Worm (Caenorhabditis elegans) whole organism, L4 larva: ENCODE measurements around the gene C07A12.18.
A peak's percentile ranks its signal among the peaks of the same experiment; 100 is the strongest.

Experiments used
- T20F7.1 ChIP-seq: fragments of 200-800 bp; sonication (Bioruptor generic); optimal IDR thresholded peaks from 2 replicates; lab custom pipeline; 2018; ENCODE audit warnings: mild to moderate bottlenecking, missing genetic modification characterization, missing compliant biosample characterization
- aha-1 ChIP-seq: fragments of 150-350 bp; peaks from one replicate; lab custom pipeline; 2014; ENCODE audit warnings: missing biosample characterization, missing genetic modification characterization
- aly-2 ChIP-seq: sonication (generic microtip); optimal IDR thresholded peaks from 2 replicates; lab custom pipeline; 2018; ENCODE audit warnings: missing biosample characterization, missing genetic modification characterization
- arid-1 ChIP-seq: fragments of 200-800 bp; sonication (Bioruptor generic); conservative IDR thresholded peaks from 2 replicates; pipeline ENCODE4 v1.3.6; 2022; ENCODE audit warnings: missing genetic modification reagents, missing genetic modification characterization, missing compliant biosample characterization
- ceh-20 ChIP-seq: fragments of 200-800 bp; sonication (Bioruptor generic); IDR thresholded peaks from 2 replicates; pipeline ENCODE4 v1.3.6; 2022; ENCODE audit warnings: missing genetic modification reagents, missing genetic modification characterization, missing compliant biosample characterization
- cey-2 ChIP-seq: sonication (generic microtip); optimal IDR thresholded peaks from 3 replicates; lab custom pipeline; 2017; ENCODE audit warnings: missing genetic modification characterization, mild to moderate bottlenecking, missing compliant biosample characterization, antibody characterized with exemption, borderline replicate concordance; ENCODE audit not compliant: insufficient read depth
- daf-16 ChIP-seq, 3 experiments: sonication (generic microtip); optimal IDR thresholded peaks; 2 replicates each; lab custom pipeline; 2016 to 2017; ENCODE audit warnings: missing genetic modification characterization in 3 of 3, missing genetic modification reagents in 3 of 3, mild to moderate bottlenecking in 2 of 3, missing compliant biosample characterization in 2 of 3, missing biosample characterization in 1 of 3, moderate library complexity in 1 of 3
- dmd-6 ChIP-seq: fragments of 200-800 bp; sonication (Bioruptor generic); IDR thresholded peaks from 2 replicates; pipeline ENCODE4 v1.3.6; 2022; ENCODE audit warnings: missing genetic modification reagents, missing genetic modification characterization, missing compliant biosample characterization
- dmd-8 ChIP-seq: fragments of 200-800 bp; sonication (Bioruptor generic); IDR thresholded peaks from 2 replicates; pipeline ENCODE4 v1.3.6; 2022; ENCODE audit warnings: missing genetic modification characterization, missing compliant biosample characterization
- dpl-1 ChIP-seq: fragments of 150-350 bp; optimal IDR thresholded peaks from 2 replicates; lab custom pipeline; 2014; ENCODE audit warnings: missing biosample characterization, missing genetic modification reagents, missing genetic modification characterization
- duxl-1 ChIP-seq: sonication (generic microtip); optimal IDR thresholded peaks from 2 replicates; lab custom pipeline; 2016; ENCODE audit warnings: mild to moderate bottlenecking, missing genetic modification characterization, moderate library complexity, missing compliant biosample characterization; ENCODE audit not compliant: poor library complexity
- dve-1 ChIP-seq: sonication (generic microtip); optimal IDR thresholded peaks from 2 replicates; lab custom pipeline; 2017; ENCODE audit warnings: antibody characterized with exemption, mild to moderate bottlenecking, missing genetic modification characterization, missing compliant biosample characterization; ENCODE audit not compliant: insufficient read depth
- egl-27 ChIP-seq: sonication (generic microtip); optimal IDR thresholded peaks from 3 replicates; lab custom pipeline; 2017; ENCODE audit warnings: missing biosample characterization, missing genetic modification reagents, missing genetic modification characterization
- egl-43 ChIP-seq: fragments of 200-800 bp; sonication (Bioruptor generic); IDR thresholded peaks from 2 replicates; pipeline ENCODE4 v1.3.6; 2022; ENCODE audit warnings: missing genetic modification reagents, missing genetic modification characterization, missing compliant biosample characterization
- fkh-10 ChIP-seq: fragments of 150-350 bp; optimal IDR thresholded peaks from 2 replicates; lab custom pipeline; 2014; ENCODE audit warnings: missing biosample characterization, missing genetic modification reagents, missing genetic modification characterization
- gei-8 ChIP-seq: fragments of 200-800 bp; sonication (Bioruptor generic); optimal IDR thresholded peaks from 2 replicates; lab custom pipeline; 2018; ENCODE audit warnings: mild to moderate bottlenecking, missing genetic modification characterization, missing compliant biosample characterization
- hif-1 ChIP-seq, 2 experiments: sonication (generic microtip); optimal IDR thresholded peaks; 2 replicates each; lab custom pipeline; 2016 to 2017; ENCODE audit warnings: missing compliant biosample characterization in 2 of 2, missing genetic modification characterization in 2 of 2, missing genetic modification reagents in 2 of 2, missing genotype in 2 of 2, mild to moderate bottlenecking in 1 of 2
- hlh-11 ChIP-seq: fragments of 200-800 bp; sonication (Bioruptor generic); optimal IDR thresholded peaks from 2 replicates; lab custom pipeline; 2018; ENCODE audit warnings: mild to moderate bottlenecking, missing genetic modification characterization, missing compliant biosample characterization
- hlh-30 ChIP-seq: sonication (generic microtip); optimal IDR thresholded peaks from 2 replicates; lab custom pipeline; 2017; ENCODE audit warnings: antibody characterized with exemption, mild to moderate bottlenecking, missing genetic modification characterization, missing compliant biosample characterization; ENCODE audit not compliant: insufficient read depth
- hmg-1.1 ChIP-seq: fragments of 200-800 bp; sonication (Bioruptor generic); IDR thresholded peaks from 2 replicates; pipeline ENCODE4 v1.3.6; 2022; ENCODE audit warnings: missing genetic modification reagents, missing genetic modification characterization, missing compliant biosample characterization
- jun-1 ChIP-seq: fragments of 150-350 bp; optimal IDR thresholded peaks from 2 replicates; lab custom pipeline; 2014; ENCODE audit warnings: missing biosample characterization, missing genetic modification reagents, missing genetic modification characterization
- lin-1 ChIP-seq: fragments of 200-800 bp; sonication (Bioruptor generic); IDR thresholded peaks from 2 replicates; pipeline ENCODE4 v1.3.6; 2022; ENCODE audit warnings: missing genetic modification reagents, missing genetic modification characterization, missing compliant biosample characterization
- lin-13 ChIP-seq: fragments of 150-350 bp; optimal IDR thresholded peaks from 2 replicates; lab custom pipeline; 2014; ENCODE audit warnings: missing biosample characterization, missing genetic modification reagents, missing genetic modification characterization
- madf-5 ChIP-seq, 2 experiments: fragments of 200-800 bp; sonication (Bioruptor generic); IDR thresholded peaks; 2 replicates each; pipeline ENCODE4 v1.3.6; 2022; ENCODE audit warnings: missing compliant biosample characterization in 2 of 2, missing genetic modification characterization in 2 of 2
- mep-1 ChIP-seq: fragments of 150-350 bp; sonication (generic microtip); optimal IDR thresholded peaks from 3 replicates; lab custom pipeline; 2014; ENCODE audit warnings: missing biosample characterization, missing genetic modification characterization
- mes-2 ChIP-seq: sonication (generic microtip); optimal IDR thresholded peaks from 2 replicates; lab custom pipeline; 2016; ENCODE audit warnings: missing genotype, mild to moderate bottlenecking, missing genetic modification characterization, missing compliant biosample characterization; ENCODE audit not compliant: poor library complexity, severe bottlenecking
- mxl-3 ChIP-seq: fragments of 200-800 bp; sonication (Bioruptor generic); optimal IDR thresholded peaks from 2 replicates; lab custom pipeline; 2018; ENCODE audit warnings: mild to moderate bottlenecking, missing genetic modification characterization, missing compliant biosample characterization
- nhr-102 ChIP-seq: sonication (generic microtip); optimal IDR thresholded peaks from 2 replicates; lab custom pipeline; 2016; ENCODE audit warnings: mild to moderate bottlenecking, missing genetic modification characterization, moderate library complexity, missing compliant biosample characterization
- nhr-11 ChIP-seq: fragments of 150-350 bp; optimal IDR thresholded peaks from 2 replicates; lab custom pipeline; 2014; ENCODE audit warnings: missing biosample characterization, missing genetic modification characterization
- nhr-111 ChIP-seq: fragments of 200-800 bp; sonication (Bioruptor generic); optimal IDR thresholded peaks from 2 replicates; lab custom pipeline; 2018; ENCODE audit warnings: mild to moderate bottlenecking, missing genetic modification characterization, missing compliant biosample characterization
- nhr-28 ChIP-seq: fragments of 150-350 bp; optimal IDR thresholded peaks from 2 replicates; lab custom pipeline; 2014; ENCODE audit warnings: missing biosample characterization, missing genetic modification characterization
- rbr-2 ChIP-seq: sonication (generic microtip); optimal IDR thresholded peaks from 2 replicates; lab custom pipeline; 2016; ENCODE audit warnings: missing genotype, missing genetic modification characterization, missing compliant biosample characterization
- set-16 ChIP-seq: fragments of 200-800 bp; sonication (Bioruptor generic); IDR thresholded peaks from 2 replicates; pipeline ENCODE4 v1.3.6; 2022; ENCODE audit warnings: missing genetic modification reagents, missing genetic modification characterization, missing compliant biosample characterization
- zfp-2 ChIP-seq: sonication (generic microtip); optimal IDR thresholded peaks from 2 replicates; lab custom pipeline; 2016; ENCODE audit warnings: mild to moderate bottlenecking, missing genetic modification characterization, missing compliant biosample characterization

The C07A12.18 gene

ce11 chrX:4549853-4550596, at the start of gene C07A12.18:
Gene C07A12.18 (minus strand): TSS chrX:4549903.
- TF ChIP-seq aha-1 (peak; percentile 77), nhr-102 (tag; lab: Kevin White, UChicago) (no peak), hlh-30 (tag; lab: Kevin White, UChicago) (peak; percentile 26), nhr-28 (tag; lab: Kevin White, UChicago) (peak; percentile 6), lin-1 (no peak), nhr-11 (tag; lab: Kevin White, UChicago) (no peak), gei-8 (no peak), hif-1 (tag; optimal IDR thresholded peaks at IDR 0.05; lab: Kevin White, UChicago) (no peak)

- TF ChIP-seq aly-2 = no peak
- peak; percentile 81 for TF ChIP-seq set-16
These were observed 47.7 kb upstream of the C07A12.18 start for ce11 chrX:4597419-4597818.

DNA sequence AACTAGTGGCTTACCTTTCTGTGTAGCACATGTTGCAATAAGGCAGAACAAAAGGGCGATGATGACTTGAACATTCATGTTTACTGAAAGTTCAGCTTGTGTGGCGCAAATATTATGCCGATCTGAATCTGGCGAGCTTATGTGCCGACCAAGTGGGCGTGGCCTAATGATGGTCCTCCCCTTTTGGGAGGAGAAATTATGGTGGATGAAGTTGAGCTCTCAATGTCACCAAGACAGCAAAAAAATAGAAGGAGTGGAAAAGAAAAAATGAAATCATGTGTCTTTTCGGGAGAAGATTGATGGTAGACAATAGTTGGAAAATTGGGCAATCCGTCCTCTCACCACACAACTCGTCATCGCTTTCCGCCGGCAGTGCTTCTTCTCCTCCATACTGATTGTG, 42.5 kb upstream of the C07A12.18 start, which contains the start of gene flp-12:
Gene flp-12 (minus strand): TSS at position 101 of the 400 bp plus-strand sequence.
- no peak for TF ChIP-seq madf-5 (GFP tag; IDR thresholded peaks at IDR 0.05; lab: Robert Waterston, UW)
- no peak for TF ChIP-seq fkh-10 (GFP tag; lab: Kevin White, UChicago)
- TF ChIP-seq hmg-1.1 (GFP tag; lab: Robert Waterston, UW) = no peak
- TF ChIP-seq T20F7.1 = no peak

DNA sequence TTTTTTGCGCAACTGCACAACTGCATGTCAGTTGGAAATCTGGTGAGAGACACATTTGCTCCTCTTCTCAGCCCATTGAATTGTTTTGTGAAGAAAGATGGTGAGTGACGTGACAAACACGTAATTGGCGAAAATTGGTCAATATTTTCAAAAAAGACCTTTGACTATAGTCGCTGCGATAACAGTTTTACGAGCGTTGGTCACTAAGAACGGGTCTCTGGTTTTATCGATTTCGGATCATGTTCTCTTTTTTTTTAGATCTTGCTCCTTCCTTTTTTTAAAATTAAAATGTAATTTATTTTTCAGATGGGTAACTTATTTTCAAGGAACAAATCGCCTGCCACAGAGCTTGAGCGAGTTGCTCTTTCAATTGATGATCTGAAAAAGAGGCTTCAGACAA, 38.8 kb upstream of the C07A12.18 start, which contains the start of gene lnp-1:
Gene lnp-1 (plus strand): TSS at position 301 of the 400 bp plus-strand sequence.
- TF ChIP-seq daf-16 (GFP tag; optimal IDR thresholded peaks at IDR 0.05; lab: Kevin White, UChicago) (no peak), daf-16 (tag; optimal IDR thresholded peaks at IDR 0.05; lab: Kevin White, UChicago) (peak; percentile 69), ceh-20 (no peak), nhr-111 (GFP tag; lab: Kevin White, UChicago) (no peak)

ce11 chrX:4587934-4588333, 38.2 kb upstream of the C07A12.18 start:
- TF ChIP-seq dpl-1 (GFP tag; lab: Kevin White, UChicago) (peak; percentile 64), nhr-28 (tag; lab: Kevin White, UChicago) (peak; percentile 35), cey-2 (tag; lab: Kevin White, UChicago) (no peak), dmd-6 (GFP tag; lab: Robert Waterston, UW) (peak; percentile 31; the same call in 1 of the 2 replicates), daf-16 (GFP tag; optimal IDR thresholded peaks at IDR 0.05; lab: Kevin White, UChicago) (no peak), daf-16 (tag; optimal IDR thresholded peaks at IDR 0.05; lab: Kevin White, UChicago) (peak; percentile 18), mes-2 (tag; lab: Kevin White, UChicago) (peak; percentile 62), T20F7.1 (no peak), hlh-30 (tag; lab: Kevin White, UChicago) (peak; percentile 1), mxl-3 (GFP tag; lab: Kevin White, UChicago) (peak; percentile 54), duxl-1 (no peak), mep-1 (tag; lab: Kevin White, UChicago) (peak; percentile 77), aha-1 (peak; percentile 17), lin-13 (GFP tag; lab: Kevin White, UChicago) (peak; percentile 4), jun-1 (tag; lab: Kevin White, UChicago) (no peak), hmg-1.1 (GFP tag; lab: Robert Waterston, UW) (peak; percentile 62; the same call in 1 of the 2 replicates), arid-1 (GFP tag; lab: Robert Waterston, UW) (no peak), hlh-11 (tag; lab: Kevin White, UChicago) (peak; percentile 43), zfp-2 (no peak), dve-1 (tag; lab: Kevin White, UChicago) (peak; percentile 43), egl-43 (no peak), dmd-8 (GFP tag; lab: Robert Waterston, UW) (no peak), nhr-11 (tag; lab: Kevin White, UChicago) (no peak), rbr-2 (tag; lab: Kevin White, UChicago) (peak; percentile 65), egl-27 (tag; lab: Kevin White, UChicago) (no peak)
